Fruit fly (Drosophila melanogaster) whole organism, wandering third instar larva: Measurements from ENCODE around the gene pav.
A peak's percentile ranks its signal among the peaks of the same experiment; 100 is the strongest.

ENCODE experiments used
- Dif ChIP-seq: fragments of 200-275, 200-300 bp; sonication (Bioruptor generic); optimal IDR thresholded peaks from 2 replicates; lab custom pipeline; 2018; ENCODE audit warnings: missing biosample characterization, missing genetic modification characterization; ENCODE audit not compliant: partially characterized antibody
- Myc ChIP-seq: fragments of >200 bp; optimal IDR thresholded peaks from 2 replicates; lab custom pipeline; 2017
- ey ChIP-seq: fragments of 200-800 bp; sonication (Bioruptor generic); optimal IDR thresholded peaks from 2 replicates; lab custom pipeline; 2016; ENCODE audit warnings: missing biosample characterization, missing genetic modification characterization
- psq ChIP-seq: fragments of 200-800 bp; sonication (Bioruptor generic); optimal IDR thresholded peaks from 3 replicates; lab custom pipeline; 2017; ENCODE audit warnings: missing biosample characterization, mild to moderate bottlenecking, missing genetic modification characterization, moderate library complexity

- TF ChIP-seq ey (GFP tag; lab: Kevin White, UChicago): peak; percentile 65
- TF ChIP-seq psq (GFP tag; lab: Kevin White, UChicago): peak; percentile 56
- no peak for TF ChIP-seq Myc
- no peak for TF ChIP-seq Dif (GFP tag; lab: Kevin White, UChicago)
Observed at dm6 chr3L:4288591-4289056, 46.1 kb downstream of the pav start, which contains the start of gene Hexo1.
